Fruit fly (Drosophila melanogaster) whole organism, embryonic: Measurements from ENCODE around the gene CG1074.
A peak's percentile ranks its signal among the peaks of the same experiment; 100 is the strongest.

Experiments used
- BtbVII ChIP-seq: fragments of 200-800 bp; sonication (Bioruptor generic); optimal IDR thresholded peaks from 3 replicates; lab custom pipeline; 2017; ENCODE audit warnings: missing biosample characterization, mild to moderate bottlenecking, missing genetic modification characterization
- CG10543 ChIP-seq: fragments of 200-800 bp; sonication (Bioruptor generic); optimal IDR thresholded peaks from 3 replicates; lab custom pipeline; 2017; ENCODE audit warnings: missing biosample characterization, mild to moderate bottlenecking, missing genetic modification characterization, moderate library complexity
- CG10979 ChIP-seq: fragments of 200-800 bp; sonication (Bioruptor generic); optimal IDR thresholded peaks from 2 replicates; lab custom pipeline; 2018; ENCODE audit warnings: missing biosample characterization, mild to moderate bottlenecking, missing genetic modification characterization, moderate library complexity
- CG11093 ChIP-seq: fragments of 200-800 bp; sonication (Bioruptor generic); IDR thresholded peaks from 3 replicates; pipeline ENCODE4 v1.3.6; 2022; ENCODE audit warnings: missing biosample characterization, missing genetic modification characterization
- CG12104 ChIP-seq: fragments of 200-800 bp; sonication (Bioruptor generic); optimal IDR thresholded peaks from 3 replicates; lab custom pipeline; 2016; ENCODE audit warnings: missing biosample characterization, missing genetic modification characterization
- CG12769 ChIP-seq: fragments of 200-800 bp; sonication (Bioruptor generic); optimal IDR thresholded peaks from 2 replicates; lab custom pipeline; 2019; ENCODE audit warnings: missing biosample characterization, mild to moderate bottlenecking, missing genetic modification characterization, moderate library complexity
- CG13287 ChIP-seq: fragments of 200-800 bp; sonication (Bioruptor generic); IDR thresholded peaks from 2 replicates; pipeline ENCODE4 v1.3.6; 2022; ENCODE audit warnings: missing biosample characterization, missing genetic modification characterization; ENCODE audit not compliant: partially characterized antibody
- CG15514 ChIP-seq: fragments of 200-800 bp; sonication (Bioruptor generic); optimal IDR thresholded peaks from 3 replicates; lab custom pipeline; 2017; ENCODE audit warnings: missing biosample characterization, missing genetic modification characterization, mild to moderate bottlenecking, moderate library complexity, missing genetic modification reagents
- CG17328 ChIP-seq: fragments of 200-800 bp; sonication (Bioruptor generic); IDR thresholded peaks from 2 replicates; pipeline ENCODE4 v1.3.6; 2022; ENCODE audit warnings: missing biosample characterization, missing genetic modification characterization
- CG17829 ChIP-seq: fragments of 200-800 bp; optimal IDR thresholded peaks from 2 replicates; lab custom pipeline; 2019; ENCODE audit warnings: missing biosample characterization, mild to moderate bottlenecking, missing genetic modification characterization, moderate library complexity
- CG2116 ChIP-seq: fragments of 200-800 bp; sonication (Bioruptor generic); optimal IDR thresholded peaks from 3 replicates; lab custom pipeline; 2018; ENCODE audit warnings: missing biosample characterization, mild to moderate bottlenecking, missing genetic modification characterization
- CG2712 ChIP-seq: fragments of 200-800 bp; optimal IDR thresholded peaks from 3 replicates; lab custom pipeline; 2019; ENCODE audit warnings: missing biosample characterization, mild to moderate bottlenecking, missing genetic modification characterization, moderate library complexity
- CG32772 ChIP-seq: fragments of 200-800 bp; sonication (Bioruptor generic); IDR thresholded peaks from 2 replicates; pipeline ENCODE4 v1.3.6; 2022; ENCODE audit warnings: missing biosample characterization, missing genetic modification characterization
- CG42726 ChIP-seq: fragments of 200-800 bp; sonication (Bioruptor generic); IDR thresholded peaks from 2 replicates; pipeline ENCODE4 v1.3.6; 2022; ENCODE audit warnings: missing biosample characterization, missing genetic modification characterization; ENCODE audit not compliant: partially characterized antibody
- CG4328 ChIP-seq: fragments of 200-800 bp; sonication (Bioruptor generic); optimal IDR thresholded peaks from 3 replicates; lab custom pipeline; 2017; ENCODE audit warnings: missing biosample characterization, missing genetic modification reagents, missing genetic modification characterization
- CG6272 ChIP-seq: fragments of 200-800 bp; sonication (Bioruptor generic); IDR thresholded peaks from 2 replicates; pipeline ENCODE4 v1.3.6; 2022; ENCODE audit warnings: missing biosample characterization, missing genetic modification characterization
- CG8478 ChIP-seq: fragments of >200 bp; optimal IDR thresholded peaks from 2 replicates; lab custom pipeline; 2018
- CG8765 ChIP-seq: fragments of 200-800 bp; sonication (Bioruptor generic); IDR thresholded peaks from 2 replicates; pipeline ENCODE4 v1.3.6; 2022; ENCODE audit warnings: missing biosample characterization, missing genetic modification characterization
- CTCF ChIP-seq: fragments of 200-800 bp; sonication (Bioruptor generic); optimal IDR thresholded peaks from 2 replicates; lab custom pipeline; 2017; ENCODE audit warnings: missing biosample characterization, mild to moderate bottlenecking, missing genetic modification characterization, moderate library complexity
- Deaf1 ChIP-seq: fragments of 200-800 bp; optimal IDR thresholded peaks from 3 replicates; lab custom pipeline; 2019; ENCODE audit warnings: missing biosample characterization, mild to moderate bottlenecking, missing genetic modification characterization, moderate library complexity
- Doc3 ChIP-seq: fragments of 200-800 bp; sonication (Bioruptor generic); IDR thresholded peaks from 3 replicates; pipeline ENCODE4 v1.3.6; 2022; ENCODE audit warnings: missing biosample characterization, missing genetic modification characterization; ENCODE audit not compliant: partially characterized antibody
- Dp ChIP-seq: fragments of 200-800 bp; sonication (Bioruptor generic); optimal IDR thresholded peaks from 2 replicates; lab custom pipeline; 2018; ENCODE audit warnings: missing biosample characterization, mild to moderate bottlenecking, missing genetic modification characterization, moderate library complexity
- E2f2 ChIP-seq: fragments of 200-800 bp; sonication (Bioruptor generic); IDR thresholded peaks from 2 replicates; pipeline ENCODE4 v1.3.6; 2022; ENCODE audit warnings: missing biosample characterization, missing genetic modification characterization
- HLH4C ChIP-seq: fragments of 200-800 bp; sonication (Bioruptor generic); IDR thresholded peaks from 3 replicates; pipeline ENCODE4 v1.3.6; 2022; ENCODE audit warnings: missing biosample characterization, missing genetic modification characterization; ENCODE audit not compliant: partially characterized antibody
- Max ChIP-seq: fragments of 200-800 bp; sonication (Bioruptor generic); optimal IDR thresholded peaks from 2 replicates; lab custom pipeline; 2016; ENCODE audit warnings: missing biosample characterization, mild to moderate bottlenecking, missing genetic modification characterization
- NC2β ChIP-seq: fragments of 200-800 bp; sonication (Bioruptor generic); optimal IDR thresholded peaks from 2 replicates; lab custom pipeline; 2016; ENCODE audit warnings: missing biosample characterization, missing genetic modification characterization
- Opbp ChIP-seq: fragments of 200-800 bp; sonication (Bioruptor generic); IDR thresholded peaks from 3 replicates; pipeline ENCODE4 v1.3.6; 2022; ENCODE audit warnings: missing biosample characterization, missing genetic modification characterization; ENCODE audit not compliant: partially characterized antibody
- Pdp1 ChIP-seq, 2 experiments: fragments of 200-800 bp; sonication (Bioruptor generic); optimal IDR thresholded peaks; 3 replicates each; lab custom pipeline; 2016; ENCODE audit warnings: missing biosample characterization in 2 of 2, missing genetic modification characterization in 2 of 2, mild to moderate bottlenecking in 1 of 2, moderate library complexity in 1 of 2
- Six4 ChIP-seq: fragments of 200-800 bp; sonication (Bioruptor generic); optimal IDR thresholded peaks from 2 replicates; lab custom pipeline; 2016; ENCODE audit warnings: missing biosample characterization, missing genetic modification characterization
- ara ChIP-seq: fragments of 200-800 bp; sonication (Bioruptor generic); IDR thresholded peaks from 2 replicates; pipeline ENCODE4 v1.3.6; 2022; ENCODE audit warnings: missing biosample characterization, missing genetic modification characterization
- bbx ChIP-seq: fragments of 200-800 bp; sonication (Bioruptor generic); IDR thresholded peaks from 2 replicates; pipeline ENCODE4 v1.3.6; 2022; ENCODE audit warnings: missing biosample characterization, missing genetic modification characterization; ENCODE audit not compliant: partially characterized antibody
- bigmax ChIP-seq: fragments of 200-800 bp; sonication (Bioruptor generic); optimal IDR thresholded peaks from 2 replicates; lab custom pipeline; 2018; ENCODE audit warnings: missing biosample characterization, mild to moderate bottlenecking, missing genetic modification characterization
- ci ChIP-seq: fragments of 200-800 bp; sonication (Bioruptor generic); IDR thresholded peaks from 3 replicates; pipeline ENCODE4 v1.3.6; 2022; ENCODE audit warnings: missing biosample characterization, missing genetic modification characterization
- crc ChIP-seq: fragments of 200-800 bp; sonication (Bioruptor generic); optimal IDR thresholded peaks from 2 replicates; lab custom pipeline; 2016; ENCODE audit warnings: missing biosample characterization, missing genetic modification characterization
- cwo ChIP-seq: fragments of 200-800 bp; sonication (Bioruptor generic); optimal IDR thresholded peaks from 3 replicates; lab custom pipeline; 2017; ENCODE audit warnings: missing biosample characterization, missing genetic modification characterization, mild to moderate bottlenecking, moderate library complexity, missing genetic modification reagents
- disco-r ChIP-seq: fragments of 200-800 bp; sonication (Bioruptor generic); optimal IDR thresholded peaks from 2 replicates; lab custom pipeline; 2016; ENCODE audit warnings: missing biosample characterization, missing genetic modification characterization
- dpn ChIP-seq, 2 experiments: fragments of 200-800 bp; sonication (Bioruptor generic); optimal IDR thresholded peaks; 3 replicates each; lab custom pipeline; 2016; ENCODE audit warnings: missing biosample characterization in 2 of 2, missing genetic modification characterization in 2 of 2
- ftz-f1 ChIP-seq: fragments of 200-800 bp; sonication (Bioruptor generic); optimal IDR thresholded peaks from 2 replicates; lab custom pipeline; 2016; ENCODE audit warnings: missing biosample characterization, missing genetic modification characterization
- her ChIP-seq: fragments of 200-800 bp; sonication (Bioruptor generic); optimal IDR thresholded peaks from 2 replicates; lab custom pipeline; 2016; ENCODE audit warnings: missing biosample characterization, missing genetic modification characterization
- jing ChIP-seq: fragments of 200-800 bp; sonication (Bioruptor generic); optimal IDR thresholded peaks from 2 replicates; lab custom pipeline; 2018; ENCODE audit warnings: missing biosample characterization, mild to moderate bottlenecking, missing genetic modification characterization
- org-1 ChIP-seq: fragments of 200-800 bp; sonication (Bioruptor generic); optimal IDR thresholded peaks from 2 replicates; lab custom pipeline; 2017; ENCODE audit warnings: missing biosample characterization, missing genetic modification characterization
- p53 ChIP-seq: fragments of 200-800 bp; sonication (Bioruptor generic); optimal IDR thresholded peaks from 2 replicates; lab custom pipeline; 2016; ENCODE audit warnings: missing biosample characterization, missing genetic modification characterization
- sr ChIP-seq: fragments of 200-800 bp; sonication (Bioruptor generic); IDR thresholded peaks from 3 replicates; pipeline ENCODE4 v1.3.6; 2022; ENCODE audit warnings: missing biosample characterization, missing genetic modification characterization
- stwl ChIP-seq: fragments of 200-800 bp; sonication (Bioruptor generic); optimal IDR thresholded peaks from 3 replicates; lab custom pipeline; 2018; ENCODE audit warnings: missing biosample characterization, mild to moderate bottlenecking, missing genetic modification characterization, moderate library complexity
- twi ChIP-seq: fragments of 200-800 bp; optimal IDR thresholded peaks from 2 replicates; lab custom pipeline; 2019; ENCODE audit warnings: missing biosample characterization, mild to moderate bottlenecking, missing genetic modification characterization, moderate library complexity
- wek ChIP-seq: fragments of 200-800 bp; sonication (Bioruptor generic); optimal IDR thresholded peaks from 3 replicates; lab custom pipeline; 2018; ENCODE audit warnings: missing biosample characterization, mild to moderate bottlenecking, missing genetic modification characterization, moderate library complexity
- wor ChIP-seq: fragments of 200-800 bp; sonication (Bioruptor generic); IDR thresholded peaks from 2 replicates; pipeline ENCODE4 v1.3.6; 2022; ENCODE audit warnings: missing biosample characterization, missing genetic modification characterization
- zfh1 ChIP-seq: fragments of 200-800 bp; sonication (Bioruptor generic); IDR thresholded peaks from 3 replicates; pipeline ENCODE4 v1.3.6; 2022; ENCODE audit warnings: missing biosample characterization, missing genetic modification characterization

Gene CG1074

dm6 chr3R:4428585-4429464 lies 4.9 kb upstream of the CG1074 start, which contains the start of gene srl (continued):
- TF ChIP-seq CG42726 (GFP tag; lab: Robert Waterston, UW), result 0 out of 2 replicates have a peak, but pooled peaks have one; percentile 10
- TF ChIP-seq ci, result peak; percentile 38; the same call in 2 of the 3 replicates
- peak; percentile 72 for TF ChIP-seq twi
- no peak for TF ChIP-seq CG32772 (GFP tag; lab: Robert Waterston, UW)
- no peak for TF ChIP-seq wor (GFP tag; lab: Robert Waterston, UW)
- peak; percentile 83 for TF ChIP-seq E2f2 (GFP tag; lab: Robert Waterston, UW)
- peak; percentile 35; the same call in 1 of the 3 replicates for TF ChIP-seq zfh1 (GFP tag; lab: Robert Waterston, UW)
- no peak for TF ChIP-seq CG6272 (GFP tag; lab: Robert Waterston, UW)
- TF ChIP-seq CG4328, result no peak
- peak; percentile 51 for TF ChIP-seq CG10543 (GFP tag; lab: Kevin White, UChicago)
- TF ChIP-seq CG12769 (tag; lab: Kevin White, UChicago), result peak; percentile 44
- TF ChIP-seq jing, result no peak
- TF ChIP-seq cwo (GFP tag; lab: Kevin White, UChicago), result peak; percentile 42
- TF ChIP-seq Opbp (GFP tag; lab: Robert Waterston, UW), result peak; percentile 39; the same call in 2 of the 3 replicates
- no peak for TF ChIP-seq disco-r (GFP tag; lab: Kevin White, UChicago)
- peak; percentile 76 for TF ChIP-seq sr
- TF ChIP-seq CG10979 (tag; lab: Kevin White, UChicago), result peak; percentile 8
- no peak for TF ChIP-seq CG8765 (GFP tag; lab: Robert Waterston, UW)
- TF ChIP-seq stwl (tag; lab: Kevin White, UChicago), result peak; percentile 72
- TF ChIP-seq bigmax (GFP tag; lab: Kevin White, UChicago), result peak; percentile 97
- no peak for TF ChIP-seq ara
- peak; percentile 78 for TF ChIP-seq Deaf1 (tag; lab: Kevin White, UChicago)
- no peak for TF ChIP-seq dpn (GFP tag; optimal IDR thresholded peaks at IDR 0.05; lab: Kevin White, UChicago)
- peak; percentile 30 for TF ChIP-seq p53 (GFP tag; lab: Kevin White, UChicago)
- peak; percentile 63 for TF ChIP-seq her (GFP tag; lab: Kevin White, UChicago)
- TF ChIP-seq HLH4C (GFP tag; lab: Robert Waterston, UW), result peak; percentile 46; the same call in 2 of the 3 replicates
- peak; percentile 36 for TF ChIP-seq CG8478 (lab: Kevin White, UChicago)
- 0 out of 2 replicates have a peak, but pooled peaks have one; percentile 29 for TF ChIP-seq CG17328 (GFP tag; lab: Robert Waterston, UW)
- TF ChIP-seq CG2116, result peak; percentile 70
- peak; percentile 60 for TF ChIP-seq CG17829
- peak; percentile 29 for TF ChIP-seq NC2β
- no peak for TF ChIP-seq Six4
- peak; percentile 21 for TF ChIP-seq CG2712 (tag; lab: Kevin White, UChicago)
- no peak for TF ChIP-seq BtbVII (GFP tag; lab: Kevin White, UChicago)
- TF ChIP-seq Pdp1 (GFP tag; optimal IDR thresholded peaks at IDR 0.05; lab: Kevin White, UChicago), result peak in 1 of 2 experiments; percentile 48
- TF ChIP-seq CTCF (GFP tag; lab: Kevin White, UChicago), result peak; percentile 4
- peak; percentile 42 for TF ChIP-seq wek (GFP tag; lab: Kevin White, UChicago)
- TF ChIP-seq Dp, result peak; percentile 78
- TF ChIP-seq ftz-f1 (GFP tag; lab: Kevin White, UChicago), result peak; percentile 86
- TF ChIP-seq Doc3 (GFP tag; lab: Robert Waterston, UW), result 0 out of 3 replicates have a peak, but pooled peaks have one; percentile 22
- no peak for TF ChIP-seq crc (GFP tag; lab: Kevin White, UChicago)
- TF ChIP-seq CG13287 (GFP tag; lab: Robert Waterston, UW), result peak; percentile 52; the same call in 1 of the 2 replicates
- TF ChIP-seq bbx, result 0 out of 2 replicates have a peak, but pooled peaks have one; percentile 41
- TF ChIP-seq CG15514 (GFP tag; lab: Kevin White, UChicago), result peak; percentile 69
- no peak for TF ChIP-seq CG12104
- TF ChIP-seq Max (GFP tag; lab: Kevin White, UChicago), result peak; percentile 85
- TF ChIP-seq org-1 (GFP tag; lab: Kevin White, UChicago), result no peak
- TF ChIP-seq CG11093 (GFP tag; lab: Robert Waterston, UW), result no peak
